Fruit fly (Drosophila melanogaster) whole organism, adult: ENCODE data around the gene CG15414.

Experiments used
- CG11617 ChIP-seq: fragments of 200-800 bp; sonication (Bioruptor generic); optimal IDR thresholded peaks from 2 replicates; lab custom pipeline; 2017; ENCODE audit warnings: mild to moderate bottlenecking, missing biosample characterization, missing genetic modification reagents, missing genetic modification characterization
- CG14711 ChIP-seq: fragments of 200-800 bp; sonication (Bioruptor generic); optimal IDR thresholded peaks from 2 replicates; lab custom pipeline; 2018; ENCODE audit warnings: missing biosample characterization, mild to moderate bottlenecking, missing genetic modification characterization, moderate library complexity
- CG5204 ChIP-seq: fragments of 200-800 bp; sonication (Bioruptor generic); optimal IDR thresholded peaks from 2 replicates; lab custom pipeline; 2016; ENCODE audit warnings: missing biosample characterization, missing genetic modification characterization
- CG7101 ChIP-seq: fragments of 200-800 bp; sonication (Bioruptor generic); optimal IDR thresholded peaks from 2 replicates; lab custom pipeline; 2018; ENCODE audit warnings: missing biosample characterization, mild to moderate bottlenecking, missing genetic modification characterization, moderate library complexity
- Crg-1 ChIP-seq: fragments of 200-800 bp; sonication (Bioruptor generic); optimal IDR thresholded peaks from 2 replicates; lab custom pipeline; 2016; ENCODE audit warnings: missing biosample characterization, missing genetic modification characterization
- Hr96 ChIP-seq: fragments of 200-800 bp; sonication (Bioruptor generic); optimal IDR thresholded peaks from 2 replicates; lab custom pipeline; 2016; ENCODE audit warnings: missing biosample characterization, missing genetic modification characterization
- Mnt ChIP-seq: fragments of 200-800 bp; sonication (Bioruptor generic); optimal IDR thresholded peaks from 2 replicates; lab custom pipeline; 2016; ENCODE audit warnings: missing biosample characterization, mild to moderate bottlenecking, missing genetic modification characterization
- bab1 ChIP-seq: fragments of 200-800 bp; sonication (Bioruptor generic); optimal IDR thresholded peaks from 3 replicates; lab custom pipeline; 2019; ENCODE audit warnings: missing biosample characterization, mild to moderate bottlenecking, missing genetic modification characterization, moderate library complexity
- cic ChIP-seq: fragments of 200-800 bp; sonication (Bioruptor generic); optimal IDR thresholded peaks from 2 replicates; lab custom pipeline; 2017; ENCODE audit warnings: missing biosample characterization, mild to moderate bottlenecking, missing genetic modification characterization, moderate library complexity
- kay ChIP-seq: fragments of 200-800 bp; sonication (Bioruptor generic); peaks from one replicate; lab custom pipeline; 2016; ENCODE audit warnings: missing biosample characterization, missing genetic modification characterization, borderline replicate concordance
- pad ChIP-seq: fragments of 200-800 bp; sonication (Bioruptor generic); optimal IDR thresholded peaks from 3 replicates; lab custom pipeline; 2017; ENCODE audit warnings: missing biosample characterization, missing genetic modification characterization, mild to moderate bottlenecking, moderate library complexity, missing genetic modification reagents
- toe ChIP-seq: fragments of 200-800 bp; sonication (Bioruptor generic); optimal IDR thresholded peaks from 2 replicates; lab custom pipeline; 2016; ENCODE audit warnings: missing biosample characterization, missing genetic modification characterization

DNA sequence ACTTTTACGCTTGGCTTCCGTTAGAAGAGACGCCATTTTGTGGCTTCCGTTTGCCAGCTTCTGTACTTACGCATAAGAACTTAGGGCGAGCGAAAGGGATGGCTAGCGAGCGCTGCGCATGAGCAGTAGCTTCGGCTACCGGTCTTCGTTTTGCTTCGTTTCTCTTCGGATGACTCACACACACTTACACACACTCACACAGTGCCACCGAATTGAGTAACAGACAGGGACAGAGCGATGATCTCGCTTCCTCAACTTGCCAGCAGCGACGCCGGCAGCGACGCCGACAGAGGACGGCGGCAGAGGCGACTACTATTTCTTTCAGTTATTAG lies 48.5 kb upstream of the CG15414 start:
- no peak for TF ChIP-seq CG5204 (GFP tag; lab: Kevin White, UChicago)
- TF ChIP-seq kay: no peak
- no peak for TF ChIP-seq Crg-1 (GFP tag; lab: Kevin White, UChicago)
- TF ChIP-seq CG11617 (GFP tag; lab: Kevin White, UChicago): no peak
- no peak for TF ChIP-seq CG14711
- no peak for TF ChIP-seq bab1 (GFP tag; lab: Kevin White, UChicago)
- no peak for TF ChIP-seq Mnt (GFP tag; lab: Kevin White, UChicago)
- TF ChIP-seq cic (GFP tag; lab: Kevin White, UChicago): no peak
- no peak for TF ChIP-seq Hr96 (GFP tag; lab: Kevin White, UChicago)
- no peak for TF ChIP-seq CG7101 (tag; lab: Kevin White, UChicago)
- no peak for TF ChIP-seq toe (GFP tag; lab: Kevin White, UChicago)
- no peak for TF ChIP-seq pad
